Worm (Caenorhabditis elegans) whole organism, L3 larva: ENCODE results near the gene F11D11.4.

Experiments
- R02D3.7 ChIP-seq: fragments of 150-350 bp; optimal IDR thresholded peaks from 2 replicates; lab custom pipeline; 2014; ENCODE audit warnings: missing biosample characterization, missing genetic modification characterization
- ZK546.5 ChIP-seq: sonication (generic microtip); optimal IDR thresholded peaks from 2 replicates; lab custom pipeline; 2017; ENCODE audit warnings: missing biosample characterization, missing genetic modification characterization
- aly-2 ChIP-seq: fragments of 150-350 bp; optimal IDR thresholded peaks from 2 replicates; lab custom pipeline; 2014; ENCODE audit warnings: missing biosample characterization, missing genetic modification characterization
- ama-1 ChIP-seq: fragments of 150-350 bp; optimal IDR thresholded peaks from 2 replicates; lab custom pipeline; 2018
- ceh-16 ChIP-seq: sonication (generic microtip); optimal IDR thresholded peaks from 2 replicates; lab custom pipeline; 2017; ENCODE audit warnings: missing biosample characterization, missing genetic modification characterization
- ceh-28 ChIP-seq: fragments of 150-350 bp; optimal IDR thresholded peaks from 2 replicates; lab custom pipeline; 2014; ENCODE audit warnings: missing biosample characterization, missing genetic modification reagents, missing genetic modification characterization
- ceh-82 ChIP-seq: fragments of 150-350 bp; optimal IDR thresholded peaks from 2 replicates; lab custom pipeline; 2014; ENCODE audit warnings: missing biosample characterization, missing genetic modification characterization
- ceh-9 ChIP-seq: sonication (generic microtip); optimal IDR thresholded peaks from 2 replicates; lab custom pipeline; 2018; ENCODE audit warnings: missing biosample characterization, missing genetic modification characterization
- daf-12 ChIP-seq: fragments of 150-350 bp; optimal IDR thresholded peaks from 2 replicates; lab custom pipeline; 2014; ENCODE audit warnings: missing biosample characterization, missing genetic modification reagents, missing genetic modification characterization
- egl-27 ChIP-seq: sonication (generic microtip); optimal IDR thresholded peaks from 4 replicates; lab custom pipeline; 2017; ENCODE audit warnings: missing biosample characterization, missing genetic modification reagents, missing genetic modification characterization
- egl-5 ChIP-seq: fragments of 150-350 bp; optimal IDR thresholded peaks from 2 replicates; lab custom pipeline; 2017; ENCODE audit warnings: missing biosample characterization, missing genetic modification reagents, missing genetic modification characterization, inconsistent platforms
- elt-1 ChIP-seq: fragments of 150-350 bp; optimal IDR thresholded peaks from 2 replicates; lab custom pipeline; 2014; ENCODE audit warnings: missing biosample characterization, missing genetic modification characterization
- elt-2 ChIP-seq: sonication (generic microtip); optimal IDR thresholded peaks from 2 replicates; lab custom pipeline; 2016; ENCODE audit warnings: missing genetic modification reagents, mild to moderate bottlenecking, missing genetic modification characterization, missing compliant biosample characterization
- elt-3 ChIP-seq, 3 experiments: fragments of 150-350 bp in 1 of 3; sonication (generic microtip) in 2 of 3; optimal IDR thresholded peaks; 2 replicates in 2 of 3; 4 replicates in 1 of 3; lab custom pipeline; 2014 to 2017; ENCODE audit warnings: missing biosample characterization in 3 of 3, missing genetic modification characterization in 3 of 3
- eor-1 ChIP-seq, 2 experiments: fragments of 150-350 bp; optimal IDR thresholded peaks; 2 replicates each; lab custom pipeline; 2014 to 2018; ENCODE audit warnings: missing biosample characterization in 2 of 2, missing genetic modification characterization in 2 of 2
- fkh-10 ChIP-seq: sonication (generic microtip); optimal IDR thresholded peaks from 2 replicates; lab custom pipeline; 2017; ENCODE audit warnings: missing biosample characterization, missing genetic modification reagents, missing genetic modification characterization
- fkh-2 ChIP-seq: fragments of 150-350 bp; optimal IDR thresholded peaks from 2 replicates; lab custom pipeline; 2014; ENCODE audit warnings: missing biosample characterization, missing genetic modification reagents, missing genetic modification characterization
- fos-1 ChIP-seq: fragments of 150-350 bp; optimal IDR thresholded peaks from 2 replicates; lab custom pipeline; 2014; ENCODE audit warnings: missing biosample characterization, missing genetic modification characterization
- hmg-11 ChIP-seq: sonication (generic microtip); optimal IDR thresholded peaks from 2 replicates; lab custom pipeline; 2016; ENCODE audit warnings: missing genetic modification characterization, missing compliant biosample characterization
- jun-1 ChIP-seq: fragments of 150-350 bp; optimal IDR thresholded peaks from 2 replicates; lab custom pipeline; 2014; ENCODE audit warnings: missing biosample characterization, missing genetic modification reagents, missing genetic modification characterization
- lin-15B ChIP-seq: fragments of 150-350 bp; optimal IDR thresholded peaks from 2 replicates; lab custom pipeline; 2014; ENCODE audit warnings: missing biosample characterization, missing genetic modification characterization
- lin-39 ChIP-seq: fragments of 150-350 bp; optimal IDR thresholded peaks from 2 replicates; lab custom pipeline; 2018; ENCODE audit warnings: missing biosample characterization, missing genetic modification reagents, missing genetic modification characterization
- lsy-12 ChIP-seq: sonication (generic microtip); optimal IDR thresholded peaks from 2 replicates; lab custom pipeline; 2016; ENCODE audit warnings: mild to moderate bottlenecking, missing genetic modification characterization, missing compliant biosample characterization
- mdl-1 ChIP-seq: fragments of 150-350 bp; optimal IDR thresholded peaks from 2 replicates; lab custom pipeline; 2014; ENCODE audit warnings: missing biosample characterization, missing genetic modification characterization
- mml-1 ChIP-seq: fragments of 150-350 bp; sonication (generic microtip); optimal IDR thresholded peaks from 3 replicates; lab custom pipeline; 2014; ENCODE audit warnings: missing biosample characterization, missing genetic modification characterization
- nfya-1 ChIP-seq: sonication (generic microtip); optimal IDR thresholded peaks from 2 replicates; lab custom pipeline; 2017; ENCODE audit warnings: missing genetic modification characterization, mild to moderate bottlenecking, missing compliant biosample characterization, antibody characterized with exemption, moderate library complexity; ENCODE audit not compliant: insufficient read depth
- nhr-11 ChIP-seq: fragments of 150-350 bp; optimal IDR thresholded peaks from 2 replicates; lab custom pipeline; 2014; ENCODE audit warnings: missing biosample characterization, missing genetic modification characterization
- nhr-12 ChIP-seq: fragments of 150-350 bp; optimal IDR thresholded peaks from 2 replicates; lab custom pipeline; 2014; ENCODE audit warnings: missing biosample characterization, missing genetic modification characterization
- nhr-23 ChIP-seq: fragments of 150-350 bp; optimal IDR thresholded peaks from 2 replicates; lab custom pipeline; 2014; ENCODE audit warnings: missing biosample characterization, missing genetic modification reagents, missing genetic modification characterization
- nhr-237 ChIP-seq: fragments of 150-350 bp; optimal IDR thresholded peaks from 2 replicates; lab custom pipeline; 2014; ENCODE audit warnings: missing biosample characterization, missing genetic modification characterization
- nhr-25 ChIP-seq: sonication (generic microtip); optimal IDR thresholded peaks from 2 replicates; lab custom pipeline; 2017; ENCODE audit warnings: missing biosample characterization, missing genetic modification characterization
- nhr-28 ChIP-seq: fragments of 150-350 bp; optimal IDR thresholded peaks from 2 replicates; lab custom pipeline; 2014; ENCODE audit warnings: missing biosample characterization, missing genetic modification characterization
- nhr-43 ChIP-seq: sonication (generic microtip); optimal IDR thresholded peaks from 2 replicates; lab custom pipeline; 2016; ENCODE audit warnings: mild to moderate bottlenecking, missing genetic modification characterization, missing compliant biosample characterization; ENCODE audit not compliant: poor library complexity, severe bottlenecking
- nhr-67 ChIP-seq: fragments of 150-350 bp; optimal IDR thresholded peaks from 2 replicates; lab custom pipeline; 2014; ENCODE audit warnings: missing biosample characterization, missing genetic modification characterization
- nhr-76 ChIP-seq: fragments of 150-350 bp; sonication (generic microtip); optimal IDR thresholded peaks from 5 replicates; lab custom pipeline; 2014; ENCODE audit warnings: missing biosample characterization, missing genetic modification characterization
- nhr-77 ChIP-seq: fragments of 150-350 bp; optimal IDR thresholded peaks from 2 replicates; lab custom pipeline; 2014; ENCODE audit warnings: missing biosample characterization, missing genetic modification characterization
- pha-4 ChIP-seq: fragments of 150-350 bp; optimal IDR thresholded peaks from 2 replicates; lab custom pipeline; 2014; ENCODE audit warnings: missing biosample characterization, missing genetic modification reagents, missing genetic modification characterization
- pqm-1 ChIP-seq: fragments of 150-350 bp; optimal IDR thresholded peaks from 2 replicates; lab custom pipeline; 2017; ENCODE audit warnings: missing biosample characterization, missing genetic modification characterization, inconsistent platforms
- sea-2 ChIP-seq: fragments of 150-350 bp; sonication (generic microtip); optimal IDR thresholded peaks from 4 replicates; lab custom pipeline; 2014; ENCODE audit warnings: missing biosample characterization, missing genetic modification reagents, missing genetic modification characterization
- skn-1 ChIP-seq: fragments of 150-350 bp; optimal IDR thresholded peaks from 2 replicates; lab custom pipeline; 2014; ENCODE audit warnings: missing biosample characterization, missing genetic modification characterization
- snpc-4 ChIP-seq: fragments of 150-350 bp; optimal IDR thresholded peaks from 2 replicates; lab custom pipeline; 2014; ENCODE audit warnings: missing biosample characterization, missing genetic modification characterization
- tbx-2 ChIP-seq: sonication (generic microtip); optimal IDR thresholded peaks from 2 replicates; lab custom pipeline; 2016; ENCODE audit warnings: mild to moderate bottlenecking, missing genetic modification characterization, missing compliant biosample characterization
- unc-39 ChIP-seq: sonication (generic microtip); optimal IDR thresholded peaks from 4 replicates; lab custom pipeline; 2017; ENCODE audit warnings: missing biosample characterization, missing genetic modification characterization
- unc-62 ChIP-seq: fragments of 150-350 bp; sonication (generic microtip); optimal IDR thresholded peaks from 4 replicates; lab custom pipeline; 2014; ENCODE audit warnings: missing biosample characterization, missing genetic modification reagents, missing genetic modification characterization
- zag-1 ChIP-seq: fragments of 150-350 bp; optimal IDR thresholded peaks from 2 replicates; lab custom pipeline; 2014; ENCODE audit warnings: missing biosample characterization, missing genetic modification characterization
- ztf-11 ChIP-seq: fragments of 150-350 bp; optimal IDR thresholded peaks from 2 replicates; lab custom pipeline; 2014; ENCODE audit warnings: missing biosample characterization, missing genetic modification characterization
- ztf-4 ChIP-seq: fragments of 150-350 bp; optimal IDR thresholded peaks from 2 replicates; lab custom pipeline; 2014; ENCODE audit warnings: missing biosample characterization, missing genetic modification characterization

The F11D11.4 gene

ce11 chrV:18722510-18723299 lies 38.5 kb upstream of the F11D11.4 start:
- TF ChIP-seq hmg-11 (tag; lab: Kevin White, UChicago) (peak; percentile 15), fkh-10 (GFP tag; lab: Kevin White, UChicago) (no peak), elt-3 (tag; optimal IDR thresholded peaks at IDR 0.05; lab: Kevin White, UChicago) (no peak)

DNA sequence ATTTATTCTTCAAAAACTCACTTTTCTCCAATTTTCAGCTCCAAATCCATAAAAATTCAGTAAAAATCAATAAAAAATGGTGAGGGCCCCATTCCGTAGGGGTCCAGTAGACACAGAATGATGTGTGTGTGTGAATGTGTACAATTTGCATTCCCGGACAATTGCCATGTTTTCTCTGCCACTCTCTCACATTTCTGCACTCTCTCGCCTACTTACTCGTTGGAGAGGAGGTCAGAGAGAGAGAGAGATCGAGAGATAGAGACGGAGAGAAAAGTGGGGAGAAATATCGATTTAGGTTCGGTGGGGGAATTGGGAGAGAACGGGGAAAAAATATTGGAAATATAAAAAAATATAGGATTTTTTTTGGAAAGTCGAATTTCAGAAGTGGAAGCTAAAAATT lies 37.6 kb upstream of the F11D11.4 start:
- TF ChIP-seq nhr-11 (tag; lab: Kevin White, UChicago) = no peak
- TF ChIP-seq daf-12 (tag; lab: Kevin White, UChicago) = no peak
- TF ChIP-seq ZK546.5 (tag; lab: Kevin White, UChicago) = no peak
- TF ChIP-seq ztf-11 (tag; lab: Kevin White, UChicago) = no peak
- peak; percentile 57 for TF ChIP-seq fkh-2 (tag; lab: Kevin White, UChicago)
- no peak for TF ChIP-seq nhr-67 (tag; lab: Kevin White, UChicago)
- TF ChIP-seq nhr-12 (tag; lab: Kevin White, UChicago) = no peak
- peak; percentile 54 for TF ChIP-seq lin-15B (tag; lab: Kevin White, UChicago)
- TF ChIP-seq pha-4 (tag; lab: Kevin White, UChicago) = peak; percentile 98
- TF ChIP-seq ceh-9 (tag; lab: Kevin White, UChicago) = peak; percentile 13
- TF ChIP-seq snpc-4 = peak; percentile 81
- TF ChIP-seq fos-1 = no peak
- peak; percentile 94 for TF ChIP-seq hmg-11 (tag; lab: Kevin White, UChicago)
- TF ChIP-seq nhr-28 (tag; lab: Kevin White, UChicago) = no peak
- no peak for TF ChIP-seq egl-27 (tag; lab: Kevin White, UChicago)
- no peak for TF ChIP-seq nhr-237 (tag; lab: Kevin White, UChicago)
- TF ChIP-seq nhr-25 = peak; percentile 12
- TF ChIP-seq fkh-10 (GFP tag; lab: Kevin White, UChicago) = peak; percentile 55
- no peak for TF ChIP-seq unc-62 (GFP tag; lab: Kevin White, UChicago)
- no peak for TF ChIP-seq unc-39
- peak; percentile 39 for TF ChIP-seq ama-1
- peak; percentile 79 for TF ChIP-seq ceh-82 (tag; lab: Kevin White, UChicago)
- TF ChIP-seq elt-3 (tag; optimal IDR thresholded peaks at IDR 0.05; lab: Kevin White, UChicago) = no peak
- peak; percentile 63 for TF ChIP-seq jun-1 (tag; lab: Kevin White, UChicago)
- TF ChIP-seq nhr-77 (tag; lab: Kevin White, UChicago) = no peak
- TF ChIP-seq eor-1 (tag; optimal IDR thresholded peaks at IDR 0.05; lab: Kevin White, UChicago) = no peak
- peak; percentile 59 for TF ChIP-seq lin-39 (tag; lab: Kevin White, UChicago)
- TF ChIP-seq lsy-12 (tag; lab: Kevin White, UChicago) = no peak
- TF ChIP-seq elt-1 = no peak
- no peak for TF ChIP-seq tbx-2 (tag; lab: Kevin White, UChicago)
- TF ChIP-seq ztf-4 (tag; lab: Kevin White, UChicago) = no peak
- TF ChIP-seq nhr-76 (tag; lab: Kevin White, UChicago) = no peak
- peak; percentile 98 for TF ChIP-seq egl-5 (tag; lab: Kevin White, UChicago)
- TF ChIP-seq nhr-23 (tag; lab: Kevin White, UChicago) = peak; percentile 86
- TF ChIP-seq skn-1 (tag; lab: Kevin White, UChicago) = peak; percentile 55
- TF ChIP-seq elt-2 (tag; lab: Kevin White, UChicago) = peak; percentile 66
- no peak for TF ChIP-seq mml-1 (tag; lab: Kevin White, UChicago)
- TF ChIP-seq ceh-28 (tag; lab: Kevin White, UChicago) = peak; percentile 98
- TF ChIP-seq nfya-1 (tag; lab: Kevin White, UChicago) = peak; percentile 91
- no peak for TF ChIP-seq aly-2 (tag; lab: Kevin White, UChicago)
- TF ChIP-seq sea-2 (GFP tag; lab: Kevin White, UChicago) = no peak
- no peak for TF ChIP-seq nhr-43 (tag; lab: Kevin White, UChicago)
- TF ChIP-seq mdl-1 (tag; lab: Kevin White, UChicago) = no peak
- TF ChIP-seq ceh-16 (tag; lab: Kevin White, UChicago) = no peak
- peak; percentile 79 for TF ChIP-seq pqm-1 (tag; lab: Kevin White, UChicago)
- TF ChIP-seq zag-1 (tag; lab: Kevin White, UChicago) = no peak
- TF ChIP-seq R02D3.7 = peak; percentile 72
